Worm (Caenorhabditis elegans): ENCODE measurements around the gene C35B1.2.

The C35B1.2 gene

DNA sequence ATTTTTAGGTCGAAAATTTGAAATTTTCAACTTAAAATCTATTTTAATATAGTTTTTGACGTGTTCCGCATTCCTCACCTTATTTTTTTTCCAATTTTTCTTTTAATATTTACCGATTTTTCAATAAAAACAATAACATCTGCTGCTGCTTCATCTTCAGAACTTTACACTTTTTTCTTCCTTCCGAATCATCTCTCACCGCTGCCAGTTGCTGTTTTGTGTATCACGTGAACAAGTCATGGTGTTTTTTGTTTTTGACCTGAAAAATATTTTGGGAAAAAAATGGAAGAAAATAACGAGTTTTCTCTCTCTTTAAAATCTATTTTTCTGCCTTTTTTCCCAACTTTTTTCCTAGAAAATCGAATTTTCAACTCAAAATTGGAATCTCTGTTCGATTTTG, 13.8 kb downstream of the C35B1.2 start:
- TF ChIP-seq nhr-179 (tag; optimal IDR thresholded peaks at IDR 0.05), result no peak
- no peak for TF ChIP-seq zim-3 (tag; optimal IDR thresholded peaks at IDR 0.05)
- TF ChIP-seq Y67H2A.10 (GFP tag; conservative IDR thresholded peaks at IDR 0.05), result no peak
- TF ChIP-seq snpc-1.3 (tag; optimal IDR thresholded peaks at IDR 0.05; ENCODE audit: insufficient read depth), result no peak
- TF ChIP-seq T07F8.4 (tag; optimal IDR thresholded peaks at IDR 0.05), result no peak
- no peak for TF ChIP-seq madf-6 (GFP tag; IDR thresholded peaks at IDR 0.05)
- no peak for TF ChIP-seq F49E8.2 (tag; optimal IDR thresholded peaks at IDR 0.05; ENCODE audit: insufficient read depth)
- no peak for TF ChIP-seq B0261.1 (tag; optimal IDR thresholded peaks at IDR 0.05)
- no peak for TF ChIP-seq F39B2.1 (GFP tag; IDR thresholded peaks at IDR 0.05)
- no peak for TF ChIP-seq Y53G8AR.9 (GFP tag; conservative IDR thresholded peaks at IDR 0.05)
- no peak for TF ChIP-seq pha-4 (tag; optimal IDR thresholded peaks at IDR 0.05)
- no peak for TF ChIP-seq dox-1 (GFP tag; IDR thresholded peaks at IDR 0.05)
- TF ChIP-seq egrh-3 (GFP tag; IDR thresholded peaks at IDR 0.05), result no peak
- TF ChIP-seq ceh-100 (GFP tag; IDR thresholded peaks at IDR 0.05), result no peak
- no peak for TF ChIP-seq somi-1 (GFP tag; optimal IDR thresholded peaks at IDR 0.05)
- TF ChIP-seq akir-1 (GFP tag; optimal IDR thresholded peaks at IDR 0.05), result no peak

DNA sequence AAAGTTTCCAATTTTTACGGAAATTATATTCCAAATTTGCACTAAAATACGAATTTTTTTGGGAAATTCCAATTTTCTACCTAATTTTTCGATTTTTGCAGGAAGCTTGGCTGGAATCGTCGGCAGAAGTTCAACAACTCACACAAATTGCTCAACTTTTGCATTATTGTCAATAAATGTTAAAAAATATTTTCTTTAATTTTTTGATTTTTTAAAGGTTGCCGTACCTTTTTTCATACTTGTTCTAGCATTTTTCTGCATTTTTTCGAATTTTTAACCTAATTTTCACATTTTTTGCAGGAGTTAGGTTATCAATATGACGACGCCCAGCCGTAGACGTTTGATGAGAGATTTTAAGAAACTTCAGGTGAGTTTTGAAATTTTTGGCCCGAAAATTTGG, 16.7 kb downstream of the C35B1.2 start, which contains the start of gene ubc-1:
Gene ubc-1 (plus strand): TSS at position 301 of the 400 bp plus-strand sequence.
- TF ChIP-seq tbp1 (GFP tag; optimal IDR thresholded peaks at IDR 0.05) (no peak), madf-8 (GFP tag; conservative IDR thresholded peaks at IDR 0.05) (no peak), ekl-4 (GFP tag; IDR thresholded peaks at IDR 0.05) (no peak), ztf-18 (tag; optimal IDR thresholded peaks at IDR 0.05) (no peak), lsy-27 (tag; optimal IDR thresholded peaks at IDR 0.05; ENCODE audit: borderline replicate concordance, insufficient read depth) (no peak), F57A8.1 (GFP tag; optimal IDR thresholded peaks at IDR 0.05) (no peak)

DNA sequence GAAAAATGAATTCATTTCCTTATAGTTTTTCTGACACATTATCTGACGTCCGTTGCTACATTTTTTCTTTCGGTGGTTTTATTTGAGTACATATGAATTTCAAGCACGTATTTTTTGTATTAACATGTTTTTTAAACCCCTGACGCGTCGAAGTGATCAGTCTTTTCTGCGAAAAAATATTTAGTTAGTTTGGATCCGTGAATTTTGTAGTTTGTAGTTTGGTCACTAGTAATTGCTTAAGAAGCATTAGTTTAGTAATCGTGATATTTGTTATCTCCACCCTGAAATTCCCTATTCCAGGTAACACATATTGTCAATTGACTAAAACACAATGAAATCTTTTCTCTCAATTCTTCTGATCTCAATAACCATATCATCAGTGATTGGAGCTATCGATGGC, 22.8 kb downstream of the C35B1.2 start, which contains the start of gene C35B1.7:
Gene C35B1.7 (plus strand): TSS at position 301 of the 400 bp plus-strand sequence.
- TF ChIP-seq attf-6 (GFP tag; IDR thresholded peaks at IDR 0.05) (no peak), Y53F4B.3 (GFP tag; IDR thresholded peaks at IDR 0.05) (no peak), ztf-25 (GFP tag; IDR thresholded peaks at IDR 0.05) (no peak), egl-18 (GFP tag; IDR thresholded peaks at IDR 0.05) (no peak), Y53G8AR.9 (GFP tag; conservative IDR thresholded peaks at IDR 0.05) (no peak), lag-1 (GFP tag; IDR thresholded peaks at IDR 0.05) (no peak), ccch-3 (GFP tag; optimal IDR thresholded peaks at IDR 0.05) (no peak), snpc-1.3 (tag; optimal IDR thresholded peaks at IDR 0.05; ENCODE audit: insufficient read depth) (no peak), aptf-2 (GFP tag; conservative IDR thresholded peaks at IDR 0.05) (no peak), tbp1 (GFP tag; optimal IDR thresholded peaks at IDR 0.05) (no peak), nfyb-1 (GFP tag; IDR thresholded peaks at IDR 0.05) (no peak), rcor-1 (GFP tag; IDR thresholded peaks at IDR 0.05) (no peak), ceh-58 (GFP tag; IDR thresholded peaks at IDR 0.05) (no peak), F49E8.2 (tag; optimal IDR thresholded peaks at IDR 0.05; ENCODE audit: insufficient read depth) (no peak), hsf-1 (GFP tag; IDR thresholded peaks at IDR 0.05) (no peak), attf-3 (GFP tag; conservative IDR thresholded peaks at IDR 0.05) (no peak), lsy-27 (tag; optimal IDR thresholded peaks at IDR 0.05; ENCODE audit: borderline replicate concordance, insufficient read depth) (no peak)

DNA sequence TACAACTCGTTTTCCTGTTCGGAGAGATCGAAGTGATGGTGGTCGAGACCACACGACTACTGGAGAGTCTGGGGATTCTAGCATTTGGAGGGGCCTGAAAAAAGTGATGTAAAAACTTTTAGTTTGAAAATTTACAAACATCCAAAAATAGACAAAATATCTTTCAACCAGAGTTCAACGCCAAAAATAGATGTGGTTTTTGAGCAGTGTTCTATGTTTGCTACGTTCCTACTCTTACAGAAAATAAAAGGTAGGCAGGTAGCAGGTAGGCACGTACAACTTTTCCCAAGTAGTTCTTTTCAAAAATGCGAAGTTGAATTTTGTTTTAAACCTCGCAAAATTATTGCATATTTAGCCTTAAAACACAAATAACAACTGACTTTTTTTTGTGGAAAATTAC, 26.4 kb downstream of the C35B1.2 start, which contains the start of gene F49F1.14:
Gene F49F1.14 (minus strand): TSS at position 101 of the 400 bp plus-strand sequence.
- no peak for TF ChIP-seq egl-44 (GFP tag; IDR thresholded peaks at IDR 0.05)
- TF ChIP-seq rec-8 (tag; optimal IDR thresholded peaks at IDR 0.05), result no peak
- no peak for TF ChIP-seq madf-3 (GFP tag; IDR thresholded peaks at IDR 0.05)
- no peak for TF ChIP-seq lag-1 (GFP tag; IDR thresholded peaks at IDR 0.05)
- no peak for TF ChIP-seq snpc-4 (GFP tag; optimal IDR thresholded peaks at IDR 0.05)
- TF ChIP-seq snpc-4 (tag; optimal IDR thresholded peaks at IDR 0.05), result no peak
- no peak for TF ChIP-seq F33H1.4 (GFP tag; IDR thresholded peaks at IDR 0.05)
- TF ChIP-seq ztf-22 (GFP tag; optimal IDR thresholded peaks at IDR 0.05), result no peak

Data from whole organism, young adult.